Fruit fly (Drosophila melanogaster): Measurements from ENCODE around the gene CG42827.

Gene CG42827

dm6 chr3R:23326292-23326691 is 46.4 kb upstream of the CG42827 start (continued):
- peak; percentile 93 for TF ChIP-seq pdm3 (GFP tag; optimal IDR thresholded peaks at IDR 0.05)
- TF ChIP-seq CG32006 (GFP tag; optimal IDR thresholded peaks at IDR 0.05): peak; percentile 97
- TF ChIP-seq CG6808 (GFP tag; optimal IDR thresholded peaks at IDR 0.05): peak; percentile 95
- TF ChIP-seq CG1621 (tag; optimal IDR thresholded peaks at IDR 0.05): peak; percentile 98
- TF ChIP-seq CG16779 (tag; optimal IDR thresholded peaks at IDR 0.05): peak; percentile 92
- peak; percentile 41 for TF ChIP-seq Smox (GFP tag; optimal IDR thresholded peaks at IDR 0.05)
- TF ChIP-seq Ets21C (GFP tag; optimal IDR thresholded peaks at IDR 0.05): peak; percentile 21
- TF ChIP-seq net (GFP tag; optimal IDR thresholded peaks at IDR 0.05): peak; percentile 92
- peak; percentile 93 for TF ChIP-seq dac (GFP tag; optimal IDR thresholded peaks at IDR 0.05)
- TF ChIP-seq CG31627 (GFP tag; optimal IDR thresholded peaks at IDR 0.05): peak; percentile 51
- peak; percentile 55 for TF ChIP-seq Hr39 (GFP tag; optimal IDR thresholded peaks at IDR 0.05)
- no peak for TF ChIP-seq Eip93F (GFP tag; optimal IDR thresholded peaks at IDR 0.05)
- peak; percentile 96 for TF ChIP-seq CG3919 (GFP tag; optimal IDR thresholded peaks at IDR 0.05)
- peak; percentile 89 for TF ChIP-seq CG11762 (GFP tag; optimal IDR thresholded peaks at IDR 0.05; ENCODE audit: insufficient read depth)
- TF ChIP-seq cyc (GFP tag; optimal IDR thresholded peaks at IDR 0.05): peak; percentile 62
- peak; percentile 98 for TF ChIP-seq Ets96B (tag; optimal IDR thresholded peaks at IDR 0.05)
- peak; percentile 96 for TF ChIP-seq dsx (GFP tag; optimal IDR thresholded peaks at IDR 0.05; ENCODE audit: poor library complexity, severe bottlenecking)
- TF ChIP-seq esn (GFP tag; optimal IDR thresholded peaks at IDR 0.05): peak; percentile 67
- TF ChIP-seq CG34406 (GFP tag; optimal IDR thresholded peaks at IDR 0.05): peak; percentile 84
- peak; percentile 90 to 97 for TF ChIP-seq salr (GFP tag; optimal IDR thresholded peaks at IDR 0.05)

dm6 chr3R:23327707-23328106 is 45.0 kb upstream of the CG42827 start:
- TF ChIP-seq CG1621 (tag; optimal IDR thresholded peaks at IDR 0.05): no peak
- TF ChIP-seq svp (GFP tag): peak; percentile 27

- TF ChIP-seq Ets96B (tag; optimal IDR thresholded peaks at IDR 0.05) (peak; percentile 11), Hr4 (GFP tag; optimal IDR thresholded peaks at IDR 0.05) (peak; percentile 40), Hr38 (GFP tag; optimal IDR thresholded peaks at IDR 0.05) (no peak), CG6276 (GFP tag; optimal IDR thresholded peaks at IDR 0.05) (no peak), Sox102F (GFP tag; optimal IDR thresholded peaks at IDR 0.05) (peak; percentile 7), vri (GFP tag; optimal IDR thresholded peaks at IDR 0.05) (no peak), CG4318 (GFP tag; optimal IDR thresholded peaks at IDR 0.05) (no peak), dsx (GFP tag; optimal IDR thresholded peaks at IDR 0.05; ENCODE audit: poor library complexity, severe bottlenecking) (no peak), CG32006 (GFP tag; optimal IDR thresholded peaks at IDR 0.05) (peak; percentile 36), CG10631 (GFP tag; optimal IDR thresholded peaks at IDR 0.05) (no peak), net (GFP tag; optimal IDR thresholded peaks at IDR 0.05) (no peak), Blimp-1 (GFP tag; optimal IDR thresholded peaks at IDR 0.05) (no peak), Eip78C (GFP tag) (peak; percentile 79), CG3032 (tag; optimal IDR thresholded peaks at IDR 0.05) (peak; percentile 20), CG6854 (GFP tag; optimal IDR thresholded peaks at IDR 0.05) (no peak), CG1621 (tag; optimal IDR thresholded peaks at IDR 0.05) (no peak), Lpt (GFP tag; optimal IDR thresholded peaks at IDR 0.05) (no peak), CG9139 (GFP tag; optimal IDR thresholded peaks at IDR 0.05) (no peak), acj6 (GFP tag; optimal IDR thresholded peaks at IDR 0.05) (peak; percentile 46), svp (GFP tag) (peak; percentile 57), CG11294 (GFP tag; IDR thresholded peaks at IDR 0.05) (no peak), eg (GFP tag; IDR thresholded peaks at IDR 0.05) (no peak), CG7368 (GFP tag; optimal IDR thresholded peaks at IDR 0.05) (no peak), Smox (GFP tag; optimal IDR thresholded peaks at IDR 0.05) (no peak), CG6808 (GFP tag; optimal IDR thresholded peaks at IDR 0.05) (no peak), cyc (GFP tag; optimal IDR thresholded peaks at IDR 0.05) (peak; percentile 34), CG8119 (GFP tag; IDR thresholded peaks at IDR 0.05) (no peak), CG34406 (GFP tag; optimal IDR thresholded peaks at IDR 0.05) (no peak), fd59A (GFP tag; optimal IDR thresholded peaks at IDR 0.05) (no peak), CG6792 (GFP tag; optimal IDR thresholded peaks at IDR 0.05) (no peak), OdsH (GFP tag; optimal IDR thresholded peaks at IDR 0.05) (no peak), Eip93F (GFP tag; optimal IDR thresholded peaks at IDR 0.05) (no peak), CG11762 (GFP tag; optimal IDR thresholded peaks at IDR 0.05; ENCODE audit: insufficient read depth) (no peak), dac (GFP tag; optimal IDR thresholded peaks at IDR 0.05) (no peak), topi (GFP tag; optimal IDR thresholded peaks at IDR 0.05) (peak; percentile 55), CG31627 (GFP tag; optimal IDR thresholded peaks at IDR 0.05) (peak; percentile 11), Sox14 (GFP tag; optimal IDR thresholded peaks at IDR 0.05) (peak; percentile 27), Hr39 (GFP tag; optimal IDR thresholded peaks at IDR 0.05) (peak; percentile 7), fd85E (GFP tag; optimal IDR thresholded peaks at IDR 0.05) (no peak), CG11902 (GFP tag; optimal IDR thresholded peaks at IDR 0.05) (no peak)
These were observed 41.4 kb upstream of the CG42827 start for dm6 chr3R:23331280-23331679.
